Worm (Caenorhabditis elegans) whole organism, L1 larva: Measurements from ENCODE around the gene nlp-70.

ENCODE experiments used
- C04F5.9 ChIP-seq: sonication (generic microtip); optimal IDR thresholded peaks from 2 replicates; lab custom pipeline; 2016; ENCODE audit warnings: missing genetic modification characterization, missing compliant biosample characterization
- C16A3.4 ChIP-seq: fragments of 150-350 bp; optimal IDR thresholded peaks from 2 replicates; lab custom pipeline; 2014; ENCODE audit warnings: missing biosample characterization, missing genetic modification characterization
- C34B4.2 ChIP-seq: sonication (generic microtip); optimal IDR thresholded peaks from 2 replicates; lab custom pipeline; 2017; ENCODE audit warnings: mild to moderate bottlenecking, missing genetic modification characterization, missing compliant biosample characterization
- Y116A8C.19 ChIP-seq: sonication (generic microtip); optimal IDR thresholded peaks from 2 replicates; lab custom pipeline; 2016; ENCODE audit warnings: missing compliant biosample characterization, missing genetic modification characterization, borderline replicate concordance
- aly-2 ChIP-seq: fragments of 150-350 bp; optimal IDR thresholded peaks from 2 replicates; lab custom pipeline; 2014; ENCODE audit warnings: missing biosample characterization, missing genetic modification characterization
- blmp-1 ChIP-seq: fragments of 150-350 bp; optimal IDR thresholded peaks from 2 replicates; lab custom pipeline; 2014; ENCODE audit warnings: missing biosample characterization, missing genetic modification characterization
- ceh-63 ChIP-seq: fragments of 200-800 bp; sonication (Bioruptor generic); optimal IDR thresholded peaks from 2 replicates; lab custom pipeline; 2018; ENCODE audit warnings: mild to moderate bottlenecking, missing genetic modification characterization, missing compliant biosample characterization
- ceh-90 ChIP-seq: sonication (generic microtip); optimal IDR thresholded peaks from 2 replicates; lab custom pipeline; 2016; ENCODE audit warnings: missing genetic modification characterization, missing compliant biosample characterization
- dpl-1 ChIP-seq, 3 experiments: fragments of 150-350 bp in 2 of 3; sonication (generic microtip) in 1 of 3; optimal IDR thresholded peaks; 2 replicates each; lab custom pipeline; 2014 to 2017; ENCODE audit warnings: missing biosample characterization in 3 of 3, missing genetic modification characterization in 3 of 3, missing genetic modification reagents in 3 of 3
- dsc-1 ChIP-seq: sonication (generic microtip); optimal IDR thresholded peaks from 2 replicates; lab custom pipeline; 2016; ENCODE audit warnings: mild to moderate bottlenecking, missing genetic modification characterization, missing compliant biosample characterization
- efl-1 ChIP-seq, 4 experiments: fragments of 150-350 bp; optimal IDR thresholded peaks in 3 of 4; peaks in 1 of 4; 1 replicate in 1 of 4; 2 replicates in 3 of 4; lab custom pipeline; 2014; ENCODE audit warnings: missing biosample characterization in 2 of 4, missing genetic modification characterization in 2 of 4, missing genetic modification reagents in 2 of 4
- efl-3 ChIP-seq: fragments of 200-800 bp; sonication (Bioruptor generic); optimal IDR thresholded peaks from 2 replicates; lab custom pipeline; 2018; ENCODE audit warnings: mild to moderate bottlenecking, missing genetic modification characterization, missing compliant biosample characterization
- egl-27 ChIP-seq, 2 experiments: fragments of 150-350 bp in 1 of 2; sonication (generic microtip); optimal IDR thresholded peaks; 3 replicates each; lab custom pipeline; 2017 to 2018; ENCODE audit warnings: missing biosample characterization in 2 of 2, missing genetic modification characterization in 2 of 2, missing genetic modification reagents in 2 of 2
- elt-2 ChIP-seq: sonication (generic microtip); optimal IDR thresholded peaks from 2 replicates; lab custom pipeline; 2016; ENCODE audit warnings: missing genetic modification characterization, mild to moderate bottlenecking, inconsistent platforms, missing compliant biosample characterization, missing genetic modification reagents
- fkh-4 ChIP-seq: sonication (generic microtip); optimal IDR thresholded peaks from 2 replicates; lab custom pipeline; 2016; ENCODE audit warnings: missing compliant biosample characterization, missing genetic modification characterization, borderline replicate concordance
- fkh-8 ChIP-seq: sonication (generic microtip); optimal IDR thresholded peaks from 2 replicates; lab custom pipeline; 2016; ENCODE audit warnings: mild to moderate bottlenecking, missing genetic modification characterization, missing compliant biosample characterization
- hlh-17 ChIP-seq: fragments of 200-800 bp; sonication (Bioruptor generic); optimal IDR thresholded peaks from 2 replicates; lab custom pipeline; 2018; ENCODE audit warnings: missing genetic modification characterization, mild to moderate bottlenecking, missing compliant biosample characterization, moderate library complexity, borderline replicate concordance
- hlh-4 ChIP-seq: sonication (generic microtip); optimal IDR thresholded peaks from 2 replicates; lab custom pipeline; 2016; ENCODE audit warnings: mild to moderate bottlenecking, missing genetic modification characterization, missing compliant biosample characterization
- irx-1 ChIP-seq: sonication (generic microtip); optimal IDR thresholded peaks from 2 replicates; lab custom pipeline; 2016; ENCODE audit warnings: missing genetic modification characterization, missing compliant biosample characterization
- jun-1 ChIP-seq: fragments of 150-350 bp; optimal IDR thresholded peaks from 2 replicates; lab custom pipeline; 2014; ENCODE audit warnings: missing biosample characterization, missing genetic modification reagents, missing genetic modification characterization
- lin-15B ChIP-seq: fragments of 150-350 bp; sonication (generic microtip); optimal IDR thresholded peaks from 3 replicates; lab custom pipeline; 2014; ENCODE audit warnings: missing biosample characterization, missing genetic modification characterization
- lin-35 ChIP-seq, 2 experiments: fragments of 150-350 bp; optimal IDR thresholded peaks; 2 replicates each; lab custom pipeline; 2014; ENCODE audit warnings: missing biosample characterization in 2 of 2, missing genetic modification characterization in 2 of 2, missing genetic modification reagents in 2 of 2
- mef-2 ChIP-seq: fragments of 150-350 bp; optimal IDR thresholded peaks from 2 replicates; lab custom pipeline; 2014; ENCODE audit warnings: missing biosample characterization, missing genetic modification characterization
- nhr-12 ChIP-seq: sonication (generic microtip); optimal IDR thresholded peaks from 2 replicates; lab custom pipeline; 2017; ENCODE audit warnings: missing biosample characterization, missing genetic modification characterization
- nhr-19 ChIP-seq: fragments of 200-800 bp; sonication (Bioruptor generic); conservative IDR thresholded peaks from 2 replicates; pipeline ENCODE4 v1.3.6; 2022; ENCODE audit warnings: missing genetic modification characterization, missing compliant biosample characterization
- nhr-20 ChIP-seq: sonication (generic microtip); optimal IDR thresholded peaks from 2 replicates; lab custom pipeline; 2016; ENCODE audit warnings: mild to moderate bottlenecking, missing genetic modification characterization, missing compliant biosample characterization
- nhr-28 ChIP-seq: fragments of 150-350 bp; optimal IDR thresholded peaks from 2 replicates; lab custom pipeline; 2014; ENCODE audit warnings: missing biosample characterization, missing genetic modification characterization
- nhr-47 ChIP-seq: sonication (generic microtip); optimal IDR thresholded peaks from 2 replicates; lab custom pipeline; 2016; ENCODE audit warnings: mild to moderate bottlenecking, missing genetic modification characterization, moderate library complexity, missing compliant biosample characterization
- nhr-76 ChIP-seq: sonication (generic microtip); optimal IDR thresholded peaks from 2 replicates; lab custom pipeline; 2017; ENCODE audit warnings: missing biosample characterization, missing genetic modification characterization
- nhr-84 ChIP-seq: sonication (generic microtip); optimal IDR thresholded peaks from 2 replicates; lab custom pipeline; 2017; ENCODE audit warnings: missing biosample characterization, missing genetic modification characterization
- nhr-85 ChIP-seq: sonication (generic microtip); peaks from one replicate; lab custom pipeline; 2016; ENCODE audit warnings: missing genetic modification characterization, inconsistent platforms, missing compliant biosample characterization
- nhr-90 ChIP-seq: sonication (generic microtip); optimal IDR thresholded peaks from 2 replicates; lab custom pipeline; 2016; ENCODE audit warnings: mild to moderate bottlenecking, missing genetic modification characterization, missing compliant biosample characterization; ENCODE audit not compliant: poor library complexity
- pag-3 ChIP-seq: sonication (generic microtip); optimal IDR thresholded peaks from 2 replicates; lab custom pipeline; 2017; ENCODE audit warnings: missing genetic modification characterization, mild to moderate bottlenecking, missing compliant biosample characterization, antibody characterized with exemption, borderline replicate concordance; ENCODE audit not compliant: insufficient read depth
- pax-3 ChIP-seq: fragments of 200-800 bp; sonication (Bioruptor generic); optimal IDR thresholded peaks from 2 replicates; lab custom pipeline; 2018; ENCODE audit warnings: mild to moderate bottlenecking, missing genetic modification characterization, moderate library complexity, missing compliant biosample characterization
- rnt-1 ChIP-seq: sonication (generic microtip); optimal IDR thresholded peaks from 2 replicates; lab custom pipeline; 2016; ENCODE audit warnings: mild to moderate bottlenecking, missing genetic modification characterization, moderate library complexity, missing compliant biosample characterization
- sox-4 ChIP-seq: sonication (generic microtip); optimal IDR thresholded peaks from 2 replicates; lab custom pipeline; 2016; ENCODE audit warnings: missing genetic modification characterization, missing compliant biosample characterization
- sptf-1 ChIP-seq: fragments of 150-350 bp; optimal IDR thresholded peaks from 2 replicates; lab custom pipeline; 2014; ENCODE audit warnings: missing biosample characterization, missing genetic modification characterization
- swsn-7 ChIP-seq: sonication (generic microtip); optimal IDR thresholded peaks from 2 replicates; lab custom pipeline; 2016; ENCODE audit warnings: missing genetic modification characterization, missing compliant biosample characterization
- tbx-2 ChIP-seq: sonication (generic microtip); optimal IDR thresholded peaks from 2 replicates; lab custom pipeline; 2016; ENCODE audit warnings: missing genetic modification characterization, missing compliant biosample characterization
- tlp-1 ChIP-seq: fragments of 150-350 bp; optimal IDR thresholded peaks from 2 replicates; lab custom pipeline; 2014; ENCODE audit warnings: missing biosample characterization, missing genetic modification characterization
- unc-30 ChIP-seq: sonication (generic microtip); optimal IDR thresholded peaks from 2 replicates; lab custom pipeline; 2017; ENCODE audit warnings: missing biosample characterization, missing genetic modification characterization
- unc-86 ChIP-seq: sonication (generic microtip); optimal IDR thresholded peaks from 2 replicates; lab custom pipeline; 2016; ENCODE audit warnings: missing genetic modification characterization, missing compliant biosample characterization
- unc-98 ChIP-seq: fragments of 200-800 bp; sonication (Bioruptor generic); IDR thresholded peaks from 2 replicates; pipeline ENCODE4 v1.3.6; 2022; ENCODE audit warnings: missing genetic modification characterization, missing compliant biosample characterization
- vab-15 ChIP-seq: sonication (generic microtip); optimal IDR thresholded peaks from 2 replicates; lab custom pipeline; 2017; ENCODE audit warnings: missing genotype, mild to moderate bottlenecking, missing genetic modification characterization, missing compliant biosample characterization
- zag-1 ChIP-seq: fragments of 150-350 bp; optimal IDR thresholded peaks from 2 replicates; lab custom pipeline; 2014; ENCODE audit warnings: missing biosample characterization, missing genetic modification characterization
- ztf-11 ChIP-seq, 2 experiments: sonication (generic microtip); optimal IDR thresholded peaks; 2 replicates each; lab custom pipeline; 2016 to 2017; ENCODE audit warnings: missing genetic modification characterization in 2 of 2, missing biosample characterization in 1 of 2, missing compliant biosample characterization in 1 of 2
- ztf-4 ChIP-seq: fragments of 150-350 bp; optimal IDR thresholded peaks from 2 replicates; lab custom pipeline; 2014; ENCODE audit warnings: missing biosample characterization, missing genetic modification characterization

The nlp-70 gene

ce11 chrV:265062-265963 lies 7.4 kb downstream of the nlp-70 start:
- peak; percentile 40 for TF ChIP-seq mef-2
- peak; percentile 87 for TF ChIP-seq irx-1 (tag; lab: Kevin White, UChicago)
- TF ChIP-seq Y116A8C.19 (tag; lab: Kevin White, UChicago): peak; percentile 62
- TF ChIP-seq fkh-4 (tag; lab: Kevin White, UChicago): peak; percentile 66
- peak; percentile 36 for TF ChIP-seq aly-2 (tag; lab: Kevin White, UChicago)
- TF ChIP-seq hlh-4 (tag; lab: Kevin White, UChicago): peak; percentile 64
- TF ChIP-seq ztf-11 (tag; optimal IDR thresholded peaks at IDR 0.05; lab: Kevin White, UChicago): peak; percentile 32 to 81
- TF ChIP-seq sox-4 (tag; lab: Kevin White, UChicago): peak; percentile 93
- TF ChIP-seq sptf-1 (tag; lab: Kevin White, UChicago): peak; percentile 44
- peak; percentile 69 for TF ChIP-seq ceh-90 (tag; lab: Kevin White, UChicago)
- TF ChIP-seq nhr-28 (tag; lab: Kevin White, UChicago): peak; percentile 40
- peak; percentile 3 for TF ChIP-seq unc-30

ce11 chrV:260334-260733 lies 12.4 kb downstream of the nlp-70 start:
- TF ChIP-seq swsn-7 (tag; lab: Kevin White, UChicago) (no peak), ztf-4 (tag; lab: Kevin White, UChicago) (no peak), vab-15 (tag; lab: Kevin White, UChicago) (no peak), pax-3 (tag; lab: Kevin White, UChicago) (no peak), efl-1 (optimal IDR thresholded peaks at IDR 0.05; lab: Kevin White, UChicago) (no peak), efl-1 (GFP tag; optimal IDR thresholded peaks at IDR 0.05 in 1 of 2; lab: Kevin White, UChicago) (peak in 1 of 2 experiments; percentile 89), irx-1 (tag; lab: Kevin White, UChicago) (no peak), fkh-4 (tag; lab: Kevin White, UChicago) (no peak), nhr-76 (tag; lab: Kevin White, UChicago) (no peak), C16A3.4 (tag; lab: Kevin White, UChicago) (no peak), dpl-1 (GFP tag; optimal IDR thresholded peaks at IDR 0.05; lab: Kevin White, UChicago) (no peak), hlh-17 (GFP tag; lab: Kevin White, UChicago) (no peak), C04F5.9 (tag; lab: Kevin White, UChicago) (no peak), egl-27 (tag; optimal IDR thresholded peaks at IDR 0.05; lab: Kevin White, UChicago) (no peak), nhr-85 (tag; lab: Kevin White, UChicago) (peak; percentile 82), rnt-1 (tag; lab: Kevin White, UChicago) (no peak), unc-98 (GFP tag; lab: Robert Waterston, UW) (no peak), ceh-90 (tag; lab: Kevin White, UChicago) (no peak), zag-1 (tag; lab: Kevin White, UChicago) (no peak), nhr-28 (tag; lab: Kevin White, UChicago) (no peak), ceh-63 (GFP tag; lab: Kevin White, UChicago) (no peak), unc-86 (tag; lab: Kevin White, UChicago) (no peak), nhr-20 (tag; lab: Kevin White, UChicago) (peak; percentile 7), elt-2 (no peak), nhr-19 (GFP tag; lab: Robert Waterston, UW) (no peak), nhr-84 (tag; lab: Kevin White, UChicago) (no peak), Y116A8C.19 (tag; lab: Kevin White, UChicago) (no peak), jun-1 (tag; lab: Kevin White, UChicago) (no peak), nhr-47 (tag; lab: Kevin White, UChicago) (no peak), nhr-12 (tag; lab: Kevin White, UChicago) (no peak), C34B4.2 (tag; lab: Kevin White, UChicago) (no peak), fkh-8 (tag; lab: Kevin White, UChicago) (no peak), efl-3 (GFP tag; lab: Kevin White, UChicago) (no peak), nhr-90 (tag; lab: Kevin White, UChicago) (peak; percentile 18), blmp-1 (peak; percentile 81), unc-30 (no peak), tbx-2 (no peak), lin-15B (tag; lab: Kevin White, UChicago) (no peak), dsc-1 (tag; lab: Kevin White, UChicago) (no peak), tlp-1 (tag; lab: Kevin White, UChicago) (no peak), lin-35 (GFP tag; optimal IDR thresholded peaks at IDR 0.05; lab: Kevin White, UChicago) (no peak), pag-3 (tag; lab: Kevin White, UChicago) (no peak)
